Fruit fly (Drosophila melanogaster) whole organism, pupa: Measurements from ENCODE around the gene CG4730.
A peak's percentile ranks its signal among the peaks of the same experiment; 100 is the strongest.

Experiments used
- CG12605 ChIP-seq: fragments of 200-800 bp; sonication (Bioruptor generic); IDR thresholded peaks from 2 replicates; pipeline ENCODE4 v1.3.6; 2022; ENCODE audit warnings: missing biosample characterization, missing genetic modification characterization
- CG15710 ChIP-seq: fragments of 200-800 bp; sonication (Bioruptor generic); optimal IDR thresholded peaks from 2 replicates; lab custom pipeline; 2018; ENCODE audit warnings: missing biosample characterization, mild to moderate bottlenecking, missing genetic modification characterization, moderate library complexity
- CG34367 ChIP-seq: fragments of 200-800 bp; sonication (Bioruptor generic); optimal IDR thresholded peaks from 2 replicates; lab custom pipeline; 2018; ENCODE audit warnings: missing biosample characterization, mild to moderate bottlenecking, missing genetic modification characterization
- D1 ChIP-seq: fragments of 200-800 bp; sonication (Bioruptor generic); optimal IDR thresholded peaks from 2 replicates; lab custom pipeline; 2018; ENCODE audit warnings: missing biosample characterization, mild to moderate bottlenecking, missing genetic modification characterization, moderate library complexity
- EcR ChIP-seq: fragments of 200-800 bp; sonication (Bioruptor generic); optimal IDR thresholded peaks from 3 replicates; lab custom pipeline; 2019; ENCODE audit warnings: missing biosample characterization, missing genetic modification characterization, mild to moderate bottlenecking, moderate library complexity, missing genetic modification reagents
- Ets98B ChIP-seq: fragments of 200-800 bp; sonication (Bioruptor generic); IDR thresholded peaks from 2 replicates; pipeline ENCODE4 v1.3.6; 2022; ENCODE audit warnings: missing biosample characterization, missing genetic modification characterization
- Pif1B ChIP-seq: fragments of 200-800 bp; sonication (Bioruptor generic); optimal IDR thresholded peaks from 3 replicates; lab custom pipeline; 2016; ENCODE audit warnings: missing biosample characterization, missing genetic modification characterization
- gl ChIP-seq: fragments of 200-800 bp; sonication (Bioruptor generic); optimal IDR thresholded peaks from 2 replicates; lab custom pipeline; 2018; ENCODE audit warnings: missing biosample characterization, mild to moderate bottlenecking, missing genetic modification characterization
- rn ChIP-seq: fragments of 200-800 bp; sonication (Bioruptor generic); IDR thresholded peaks from 2 replicates; pipeline ENCODE4 v1.3.6; 2022; ENCODE audit warnings: missing biosample characterization, missing genetic modification characterization

dm6 chr3R:25651414-25651813 lies 27.1 kb downstream of the CG4730 start:
- TF ChIP-seq EcR (GFP tag; lab: Kevin White, UChicago) (no peak), rn (peak; percentile 27; the same call in 1 of the 2 replicates), CG12605 (peak; percentile 70), Pif1B (GFP tag; lab: Kevin White, UChicago) (peak; percentile 59), gl (tag; lab: Kevin White, UChicago) (no peak), CG15710 (tag; lab: Kevin White, UChicago) (peak; percentile 41), D1 (tag; lab: Kevin White, UChicago) (no peak), Ets98B (peak; percentile 35; the same call in 1 of the 2 replicates), CG34367 (tag; lab: Kevin White, UChicago) (peak; percentile 20)
